Worm (Caenorhabditis elegans) whole organism, early embryonic: ENCODE measurements around the gene nhr-117.

Source experiments
- B0310.2 ChIP-seq: sonication (generic microtip); optimal IDR thresholded peaks from 2 replicates; lab custom pipeline; 2016; ENCODE audit warnings: mild to moderate bottlenecking, missing genetic modification characterization, missing compliant biosample characterization
- F13C5.2 ChIP-seq: sonication (generic microtip); optimal IDR thresholded peaks from 2 replicates; lab custom pipeline; 2017; ENCODE audit warnings: mild to moderate bottlenecking, missing genetic modification characterization, inconsistent platforms, missing compliant biosample characterization
- aly-1 ChIP-seq: sonication (generic microtip); optimal IDR thresholded peaks from 2 replicates; lab custom pipeline; 2016; ENCODE audit warnings: missing genetic modification characterization, missing compliant biosample characterization
- ama-1 ChIP-seq: fragments of 150-350 bp; optimal IDR thresholded peaks from 2 replicates; lab custom pipeline; 2014
- ceh-36 ChIP-seq: sonication (generic microtip); optimal IDR thresholded peaks from 2 replicates; lab custom pipeline; 2016; ENCODE audit warnings: missing genetic modification characterization, inconsistent platforms, missing compliant biosample characterization
- hmg-4 ChIP-seq: fragments of 200-800 bp; sonication (Bioruptor generic); optimal IDR thresholded peaks from 2 replicates; lab custom pipeline; 2018; ENCODE audit warnings: mild to moderate bottlenecking, missing genetic modification characterization, missing compliant biosample characterization
- hnd-1 ChIP-seq: sonication (generic microtip); optimal IDR thresholded peaks from 2 replicates; lab custom pipeline; 2016; ENCODE audit warnings: missing genetic modification characterization, missing compliant biosample characterization
- pes-1 ChIP-seq: fragments of 200-800 bp; sonication (Bioruptor generic); IDR thresholded peaks from 2 replicates; pipeline ENCODE4 v1.3.6; 2022; ENCODE audit warnings: missing genetic modification reagents, missing genetic modification characterization, missing compliant biosample characterization
- tbx-11 ChIP-seq: fragments of 200-800 bp; sonication (Bioruptor generic); IDR thresholded peaks from 2 replicates; pipeline ENCODE4 v1.3.6; 2022; ENCODE audit warnings: missing genetic modification characterization, missing compliant biosample characterization
- tra-4 ChIP-seq: sonication (generic microtip); optimal IDR thresholded peaks from 2 replicates; lab custom pipeline; 2017; ENCODE audit warnings: missing genetic modification characterization, missing compliant biosample characterization

DNA sequence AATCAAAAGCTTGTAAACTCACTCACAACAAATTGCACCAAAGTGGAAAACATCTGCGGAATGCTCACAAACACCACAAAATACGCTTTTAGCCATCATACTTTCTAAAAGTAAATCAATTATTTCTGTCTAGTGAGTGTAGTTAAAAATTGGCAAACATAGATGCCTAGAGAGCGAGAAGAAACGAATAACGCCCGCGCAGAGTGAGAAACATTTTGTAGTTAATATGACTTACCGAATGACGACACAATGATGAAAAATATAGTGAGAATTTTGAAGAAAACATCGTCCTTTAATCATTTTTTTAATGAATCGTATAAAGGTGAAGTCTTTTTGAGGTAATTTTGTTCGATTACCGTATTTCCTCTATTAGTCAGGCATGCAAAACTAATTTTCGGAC is 8.0 kb upstream of the nhr-117 start, which contains the start of gene nhr-238:
- no peak for TF ChIP-seq ama-1
- no peak for TF ChIP-seq aly-1 (tag; lab: Kevin White, UChicago)
- no peak for TF ChIP-seq tra-4 (tag; lab: Kevin White, UChicago)
- TF ChIP-seq pes-1: no peak
- TF ChIP-seq B0310.2: no peak
- TF ChIP-seq tbx-11 (GFP tag; lab: Robert Waterston, UW): no peak
- TF ChIP-seq ceh-36: no peak
- TF ChIP-seq hnd-1 (tag; lab: Kevin White, UChicago): no peak
- no peak for TF ChIP-seq hmg-4 (GFP tag; lab: Kevin White, UChicago)
- TF ChIP-seq F13C5.2 (tag; lab: Kevin White, UChicago): no peak
